Worm (Caenorhabditis elegans) whole organism, L4 larva: Measurements from ENCODE around the gene T05A8.2.

Experiments
- D1046.2 ChIP-seq: fragments of 200-800 bp; sonication (Bioruptor generic); IDR thresholded peaks from 2 replicates; pipeline ENCODE4 v1.3.6; 2022; ENCODE audit warnings: missing genetic modification characterization, missing compliant biosample characterization
- aly-2 ChIP-seq: sonication (generic microtip); optimal IDR thresholded peaks from 2 replicates; lab custom pipeline; 2018; ENCODE audit warnings: missing biosample characterization, missing genetic modification characterization
- ceh-28 ChIP-seq: fragments of 150-350 bp; optimal IDR thresholded peaks from 2 replicates; lab custom pipeline; 2014; ENCODE audit warnings: missing biosample characterization, missing genetic modification reagents, missing genetic modification characterization
- ces-1 ChIP-seq: fragments of 150-350 bp; sonication (generic microtip); optimal IDR thresholded peaks from 4 replicates; lab custom pipeline; 2014; ENCODE audit warnings: missing biosample characterization, missing genetic modification reagents, missing genetic modification characterization
- ctbp-1 ChIP-seq: fragments of 200-800 bp; sonication (Bioruptor generic); IDR thresholded peaks from 2 replicates; pipeline ENCODE4 v1.3.6; 2022; ENCODE audit warnings: missing genetic modification reagents, missing genetic modification characterization, missing compliant biosample characterization
- egl-27 ChIP-seq: sonication (generic microtip); optimal IDR thresholded peaks from 3 replicates; lab custom pipeline; 2017; ENCODE audit warnings: missing biosample characterization, missing genetic modification reagents, missing genetic modification characterization
- fos-1 ChIP-seq: fragments of 150-350 bp; optimal IDR thresholded peaks from 2 replicates; lab custom pipeline; 2014; ENCODE audit warnings: missing biosample characterization, missing genetic modification characterization
- jun-1 ChIP-seq: fragments of 150-350 bp; optimal IDR thresholded peaks from 2 replicates; lab custom pipeline; 2014; ENCODE audit warnings: missing biosample characterization, missing genetic modification reagents, missing genetic modification characterization
- nhr-11 ChIP-seq: fragments of 150-350 bp; optimal IDR thresholded peaks from 2 replicates; lab custom pipeline; 2014; ENCODE audit warnings: missing biosample characterization, missing genetic modification characterization
- snpc-4 ChIP-seq: fragments of 150-350 bp; optimal IDR thresholded peaks from 2 replicates; lab custom pipeline; 2014; ENCODE audit warnings: missing biosample characterization, missing genetic modification characterization

ce11 chrII:2726774-2727173 is 16.0 kb upstream of the T05A8.2 start:
- TF ChIP-seq ceh-28 (tag; lab: Kevin White, UChicago): no peak
- no peak for TF ChIP-seq jun-1
- TF ChIP-seq D1046.2 (GFP tag; lab: Robert Waterston, UW): no peak
- no peak for TF ChIP-seq egl-27 (tag; lab: Kevin White, UChicago)
- TF ChIP-seq nhr-11: no peak
- no peak for TF ChIP-seq fos-1 (tag; lab: Kevin White, UChicago)
- TF ChIP-seq aly-2: no peak
- no peak for TF ChIP-seq snpc-4
- no peak for TF ChIP-seq ces-1 (GFP tag; lab: Kevin White, UChicago)
- TF ChIP-seq ctbp-1 (GFP tag; lab: Robert Waterston, UW): no peak
